Fruit fly (Drosophila melanogaster) whole organism, wandering third instar larva: Measurements from ENCODE around the gene CG14054.

ENCODE experiments used
- Dfd ChIP-seq: fragments of >200 bp; optimal IDR thresholded peaks from 2 replicates; lab custom pipeline; 2017; ENCODE audit warnings: missing biosample characterization, missing genetic modification characterization
- GATAd ChIP-seq: sonication (Bioruptor generic); optimal IDR thresholded peaks from 2 replicates; lab custom pipeline; 2016; ENCODE audit warnings: missing biosample characterization, missing genetic modification characterization
- HLH106 ChIP-seq: fragments of 200-800 bp; optimal IDR thresholded peaks from 3 replicates; lab custom pipeline; 2019; ENCODE audit warnings: missing biosample characterization, mild to moderate bottlenecking, missing genetic modification characterization, moderate library complexity
- Hr78 ChIP-seq: fragments of >200 bp; optimal IDR thresholded peaks from 2 replicates; lab custom pipeline; 2017; ENCODE audit warnings: missing biosample characterization, missing genetic modification characterization
- Myc ChIP-seq: fragments of >200 bp; optimal IDR thresholded peaks from 2 replicates; lab custom pipeline; 2017
- N ChIP-seq: fragments of >200 bp; optimal IDR thresholded peaks from 2 replicates; lab custom pipeline; 2018; ENCODE audit warnings: missing biosample characterization, missing external identifiers, missing genetic modification characterization
- dmrt93B ChIP-seq: fragments of 200-800 bp; sonication (Bioruptor generic); optimal IDR thresholded peaks from 2 replicates; lab custom pipeline; 2018; ENCODE audit warnings: missing biosample characterization, mild to moderate bottlenecking, missing genetic modification characterization
- dsf ChIP-seq: sonication (Bioruptor generic); optimal IDR thresholded peaks from 2 replicates; lab custom pipeline; 2016; ENCODE audit warnings: missing biosample characterization, missing genetic modification characterization, borderline replicate concordance
- foxo ChIP-seq, 2 experiments: fragments of 200-800 bp; sonication (Bioruptor generic); optimal IDR thresholded peaks; 2 replicates in 1 of 2; 3 replicates in 1 of 2; lab custom pipeline; 2016 to 2017; ENCODE audit warnings: missing biosample characterization in 2 of 2, missing genetic modification characterization in 2 of 2

The CG14054 gene

DNA sequence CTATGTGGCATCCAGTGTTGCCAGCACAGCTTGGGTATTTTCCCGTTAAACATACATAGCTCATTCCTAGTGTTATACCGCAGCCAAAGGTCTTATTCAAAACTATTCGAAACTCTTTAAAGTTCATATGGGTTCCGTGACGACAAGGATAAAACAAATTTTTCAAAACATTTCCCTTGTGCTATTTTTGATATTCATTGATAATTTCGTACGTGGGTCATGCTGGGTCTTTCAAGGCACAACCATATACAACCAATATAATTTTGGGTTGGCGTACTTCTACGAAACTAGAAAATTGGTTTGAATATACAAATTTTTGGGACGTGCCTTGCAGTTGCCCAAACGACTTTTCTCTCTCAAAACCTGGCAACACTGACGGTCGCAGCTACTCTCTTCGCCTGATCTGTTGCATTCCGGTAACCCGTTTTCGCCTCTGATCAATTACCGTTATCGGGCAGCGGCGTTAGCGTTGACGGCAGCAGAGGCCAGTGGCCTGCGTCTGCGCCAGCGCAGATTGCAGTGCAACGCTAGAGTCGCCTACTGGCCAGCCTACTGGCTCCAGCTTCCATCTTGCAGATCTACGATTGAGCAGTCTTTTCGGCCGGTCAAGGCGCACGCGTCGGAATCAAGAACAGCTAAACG lies 33.9 kb downstream of the CG14054 start:
- TF ChIP-seq HLH106 (tag; lab: Kevin White, UChicago) (no peak), dmrt93B (GFP tag; lab: Kevin White, UChicago) (no peak), foxo (GFP tag; optimal IDR thresholded peaks at IDR 0.05; lab: Kevin White, UChicago) (no peak), Myc (lab: Kevin White, UChicago) (no peak), N (GFP tag; lab: Kevin White, UChicago) (no peak), GATAd (GFP tag; lab: Kevin White, UChicago) (no peak)

DNA sequence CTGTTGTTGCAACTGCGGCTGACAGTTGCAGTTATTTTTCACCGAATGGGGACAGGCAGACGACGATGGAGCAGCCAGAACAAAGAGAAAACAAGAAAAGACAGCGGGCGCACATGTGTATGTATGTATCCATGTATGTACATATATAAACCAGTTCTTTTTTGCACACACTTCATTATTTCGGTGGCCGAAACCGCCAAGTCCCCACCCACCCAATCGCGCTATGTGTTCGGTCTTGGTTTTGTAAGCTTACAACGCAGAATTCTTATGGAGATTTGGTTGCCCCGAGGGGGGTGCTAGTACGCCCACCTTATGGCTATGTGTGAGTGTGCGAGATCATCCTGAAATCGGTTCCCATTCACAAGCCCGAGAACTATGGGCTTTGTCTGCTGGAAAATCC lies 34.9 kb downstream of the CG14054 start:
- TF ChIP-seq dsf: no peak

DNA sequence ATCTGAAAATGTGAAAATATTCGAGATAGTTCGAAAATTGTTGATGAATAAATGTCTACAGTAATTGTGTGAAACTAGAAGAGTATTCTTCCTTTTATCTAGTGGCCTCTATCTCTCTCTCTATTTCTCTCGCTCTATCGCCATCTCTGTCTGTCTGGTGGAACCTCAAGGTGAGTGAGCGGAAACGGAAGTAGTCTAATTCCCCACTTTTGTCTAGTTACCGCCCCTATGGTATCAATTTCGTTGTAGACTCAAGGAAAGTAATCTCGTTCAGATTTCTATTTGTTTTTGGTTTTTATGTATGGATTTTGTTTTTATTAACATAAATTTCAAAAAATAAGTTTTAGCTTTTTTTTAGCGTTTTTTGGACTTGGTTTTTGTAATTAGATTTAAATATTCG lies 41.3 kb downstream of the CG14054 start:
- TF ChIP-seq Hr78 (GFP tag; lab: Kevin White, UChicago) (no peak), Myc (lab: Kevin White, UChicago) (no peak), Dfd (no peak)
